Fruit fly (Drosophila melanogaster): ENCODE measurements around the gene CG34241.

DNA sequence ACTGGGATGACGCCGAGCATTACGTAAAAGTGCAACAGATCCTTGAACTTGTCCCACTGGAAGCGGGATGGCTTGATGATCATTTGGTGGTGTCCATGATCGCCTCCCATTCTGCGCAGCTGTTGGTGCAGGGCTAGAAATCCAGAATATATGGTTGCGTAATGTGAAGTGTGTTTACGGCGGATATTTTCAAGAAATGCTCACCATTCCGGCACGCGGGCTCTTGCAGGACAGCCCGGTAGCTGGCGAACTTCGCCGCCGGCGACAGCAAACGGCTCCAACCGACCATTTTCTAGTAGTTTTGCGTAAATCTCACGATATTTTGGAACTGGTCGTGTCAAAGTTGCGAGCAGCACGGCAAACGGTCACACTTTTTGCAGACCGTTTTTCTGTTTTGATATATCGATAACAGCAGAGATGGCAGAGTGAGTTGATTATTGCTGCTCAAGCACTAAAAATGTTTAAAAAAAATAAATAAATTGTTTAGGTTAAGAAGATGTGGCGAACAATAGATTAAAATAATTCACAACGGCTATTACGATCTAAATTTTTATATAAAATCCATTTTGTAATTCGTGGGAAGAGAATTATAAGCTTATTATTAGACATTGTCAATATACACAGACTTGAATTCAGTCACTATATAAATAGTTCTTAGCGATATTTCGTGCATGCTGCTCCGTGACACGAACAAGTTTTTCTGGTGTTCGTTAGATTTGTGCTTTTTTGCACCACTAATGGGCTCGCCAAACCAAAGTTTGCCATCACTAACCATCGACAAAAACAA lies 10.5 kb downstream of the CG34241 start, which contains the start of the genes ND-SGDH and RhoGAP68F:
- TF ChIP-seq Hr96 (GFP tag; optimal IDR thresholded peaks at IDR 0.05) (peak; percentile 88), cic (GFP tag; optimal IDR thresholded peaks at IDR 0.05) (peak; percentile 48), bab1 (GFP tag; optimal IDR thresholded peaks at IDR 0.05) (peak; percentile 69), Mnt (GFP tag; optimal IDR thresholded peaks at IDR 0.05) (peak; percentile 73), tj (GFP tag; optimal IDR thresholded peaks at IDR 0.05) (peak; percentile 90), ovo (GFP tag; optimal IDR thresholded peaks at IDR 0.05) (peak; percentile 61), CG11617 (GFP tag; optimal IDR thresholded peaks at IDR 0.05) (peak; percentile 85), CG5204 (GFP tag; optimal IDR thresholded peaks at IDR 0.05) (no peak), kay (GFP tag; ENCODE audit: borderline replicate concordance) (no peak)

All from whole organism, adult.